Fruit fly (Drosophila melanogaster) whole organism, embryonic: Measurements from ENCODE around the gene Lcp65Ab1.

Experiments used
- Antp ChIP-seq: fragments of 200-800 bp; sonication (Bioruptor generic); optimal IDR thresholded peaks from 3 replicates; lab custom pipeline; 2016; ENCODE audit warnings: missing biosample characterization, missing genetic modification characterization
- CG10366 ChIP-seq: fragments of 200-800 bp; sonication (Bioruptor generic); IDR thresholded peaks from 2 replicates; pipeline ENCODE4 v1.3.6; 2022; ENCODE audit warnings: missing biosample characterization, missing genetic modification characterization
- CG11085 ChIP-seq: fragments of 200-800 bp; sonication (Bioruptor generic); IDR thresholded peaks from 2 replicates; pipeline ENCODE4 v1.3.6; 2022; ENCODE audit warnings: missing biosample characterization, missing genetic modification characterization
- CG12104 ChIP-seq: fragments of 200-800 bp; sonication (Bioruptor generic); optimal IDR thresholded peaks from 3 replicates; lab custom pipeline; 2016; ENCODE audit warnings: missing biosample characterization, missing genetic modification characterization
- CG12219 ChIP-seq: fragments of 200-800 bp; sonication (Bioruptor generic); optimal IDR thresholded peaks from 3 replicates; lab custom pipeline; 2018; ENCODE audit warnings: missing biosample characterization, mild to moderate bottlenecking, missing genetic modification characterization
- CG12236 ChIP-seq: fragments of 200-800 bp; sonication (Bioruptor generic); optimal IDR thresholded peaks from 2 replicates; lab custom pipeline; 2016; ENCODE audit warnings: missing biosample characterization, missing genetic modification characterization
- CG14050 ChIP-seq: fragments of 200-800 bp; sonication (Bioruptor generic); IDR thresholded peaks from 3 replicates; pipeline ENCODE4 v1.3.6; 2022; ENCODE audit warnings: missing biosample characterization, missing genetic modification characterization
- CG14441 ChIP-seq: fragments of 200-800 bp; sonication (Bioruptor generic); IDR thresholded peaks from 2 replicates; pipeline ENCODE4 v1.3.6; 2022; ENCODE audit warnings: missing biosample characterization, missing genetic modification characterization
- CG15011 ChIP-seq: fragments of 200-800 bp; sonication (Bioruptor generic); optimal IDR thresholded peaks from 3 replicates; lab custom pipeline; 2018; ENCODE audit warnings: missing biosample characterization, mild to moderate bottlenecking, missing genetic modification characterization
- CG15479 ChIP-seq: fragments of 200-800 bp; sonication (Bioruptor generic); optimal IDR thresholded peaks from 3 replicates; lab custom pipeline; 2019; ENCODE audit warnings: missing biosample characterization, mild to moderate bottlenecking, missing genetic modification characterization, moderate library complexity
- CG1602 ChIP-seq: fragments of 200-800 bp; sonication (Bioruptor generic); optimal IDR thresholded peaks from 3 replicates; lab custom pipeline; 2016; ENCODE audit warnings: missing biosample characterization, missing genetic modification characterization
- CG16863 ChIP-seq: fragments of 200-800 bp; sonication (Bioruptor generic); optimal IDR thresholded peaks from 3 replicates; lab custom pipeline; 2016; ENCODE audit warnings: missing biosample characterization, missing genetic modification characterization
- CG18599 ChIP-seq: fragments of 200-800 bp; sonication (Bioruptor generic); optimal IDR thresholded peaks from 3 replicates; lab custom pipeline; 2017; ENCODE audit warnings: missing biosample characterization, missing genetic modification characterization, mild to moderate bottlenecking, moderate library complexity, missing genetic modification reagents
- CG2712 ChIP-seq: fragments of 200-800 bp; optimal IDR thresholded peaks from 3 replicates; lab custom pipeline; 2019; ENCODE audit warnings: missing biosample characterization, mild to moderate bottlenecking, missing genetic modification characterization, moderate library complexity
- CG3163 ChIP-seq: fragments of 200-800 bp; sonication (Bioruptor generic); optimal IDR thresholded peaks from 3 replicates; lab custom pipeline; 2016; ENCODE audit warnings: missing biosample characterization, missing genetic modification characterization
- CG33557 ChIP-seq: fragments of 200-800 bp; sonication (Bioruptor generic); optimal IDR thresholded peaks from 2 replicates; lab custom pipeline; 2019; ENCODE audit warnings: missing biosample characterization, mild to moderate bottlenecking, missing genetic modification characterization, moderate library complexity
- CG42726 ChIP-seq: fragments of 200-800 bp; sonication (Bioruptor generic); IDR thresholded peaks from 2 replicates; pipeline ENCODE4 v1.3.6; 2022; ENCODE audit warnings: missing biosample characterization, missing genetic modification characterization; ENCODE audit not compliant: partially characterized antibody
- CG43689 ChIP-seq: fragments of 200-800 bp; sonication (Bioruptor generic); IDR thresholded peaks from 2 replicates; pipeline ENCODE4 v1.3.6; 2022; ENCODE audit warnings: missing biosample characterization, missing genetic modification characterization
- CG4404 ChIP-seq: fragments of 200-800 bp; sonication (Bioruptor generic); IDR thresholded peaks from 2 replicates; pipeline ENCODE4 v1.3.6; 2022; ENCODE audit warnings: missing biosample characterization, missing genetic modification characterization
- CG4730 ChIP-seq: fragments of 200-800 bp; sonication (Bioruptor generic); IDR thresholded peaks from 2 replicates; pipeline ENCODE4 v1.3.6; 2022; ENCODE audit warnings: missing biosample characterization, missing genetic modification characterization
- Dbx ChIP-seq: fragments of 200-800 bp; sonication (Bioruptor generic); IDR thresholded peaks from 3 replicates; pipeline ENCODE4 v1.3.6; 2022; ENCODE audit warnings: missing biosample characterization, missing genetic modification characterization
- Dfd ChIP-seq, 2 experiments: fragments of >200 bp; optimal IDR thresholded peaks; 2 replicates each; lab custom pipeline; 2017; ENCODE audit warnings: missing biosample characterization in 2 of 2, missing genetic modification characterization in 2 of 2
- Dip2 ChIP-seq: fragments of 200-800 bp; sonication (Bioruptor generic); IDR thresholded peaks from 2 replicates; pipeline ENCODE4 v1.3.6; 2022; ENCODE audit warnings: missing biosample characterization, missing genetic modification characterization
- ERR ChIP-seq: fragments of 200-800 bp; sonication (Bioruptor generic); optimal IDR thresholded peaks from 2 replicates; lab custom pipeline; 2016; ENCODE audit warnings: missing biosample characterization, missing genetic modification characterization
- Elba2 ChIP-seq: fragments of 200-800 bp; sonication (Bioruptor generic); optimal IDR thresholded peaks from 3 replicates; lab custom pipeline; 2016; ENCODE audit warnings: missing biosample characterization, missing genetic modification characterization
- HmgD ChIP-seq: fragments of 200-800 bp; sonication (Bioruptor generic); optimal IDR thresholded peaks from 3 replicates; lab custom pipeline; 2016; ENCODE audit warnings: missing biosample characterization, missing genetic modification characterization
- Mad ChIP-seq: fragments of 200-800 bp; sonication (Bioruptor generic); optimal IDR thresholded peaks from 2 replicates; lab custom pipeline; 2016; ENCODE audit warnings: missing biosample characterization, missing genetic modification characterization
- Rfx ChIP-seq: fragments of 200-800 bp; sonication (Bioruptor generic); IDR thresholded peaks from 2 replicates; pipeline ENCODE4 v1.3.6; 2022; ENCODE audit warnings: missing biosample characterization, missing genetic modification characterization
- Scr ChIP-seq: fragments of 200-800 bp; sonication (Bioruptor generic); IDR thresholded peaks from 2 replicates; pipeline ENCODE4 v1.3.6; 2022; ENCODE audit warnings: missing biosample characterization, missing genetic modification characterization; ENCODE audit not compliant: partially characterized antibody
- Ssrp ChIP-seq: fragments of 200-800 bp; sonication (Bioruptor generic); optimal IDR thresholded peaks from 2 replicates; lab custom pipeline; 2018; ENCODE audit warnings: missing biosample characterization, mild to moderate bottlenecking, missing genetic modification characterization, moderate library complexity
- Usf ChIP-seq: fragments of 200-800 bp; sonication (Bioruptor generic); optimal IDR thresholded peaks from 2 replicates; lab custom pipeline; 2017; ENCODE audit warnings: missing genotype, missing biosample characterization, missing genetic modification characterization
- bbx ChIP-seq: fragments of 200-800 bp; sonication (Bioruptor generic); IDR thresholded peaks from 2 replicates; pipeline ENCODE4 v1.3.6; 2022; ENCODE audit warnings: missing biosample characterization, missing genetic modification characterization; ENCODE audit not compliant: partially characterized antibody
- cg ChIP-seq: fragments of 200-800 bp; sonication (Bioruptor generic); optimal IDR thresholded peaks from 3 replicates; lab custom pipeline; 2019; ENCODE audit warnings: missing biosample characterization, mild to moderate bottlenecking, missing genetic modification characterization, moderate library complexity
- ci ChIP-seq: fragments of 200-800 bp; sonication (Bioruptor generic); IDR thresholded peaks from 3 replicates; pipeline ENCODE4 v1.3.6; 2022; ENCODE audit warnings: missing biosample characterization, missing genetic modification characterization
- da ChIP-seq: fragments of 200-800 bp; sonication (Bioruptor generic); optimal IDR thresholded peaks from 2 replicates; lab custom pipeline; 2016; ENCODE audit warnings: missing biosample characterization, missing genetic modification characterization
- esg ChIP-seq: fragments of 200-800 bp; sonication (Bioruptor generic); conservative IDR thresholded peaks from 2 replicates; pipeline ENCODE4 v1.3.6; 2022; ENCODE audit warnings: missing biosample characterization, missing genetic modification characterization
- klu ChIP-seq: fragments of 200-800 bp; sonication (Bioruptor generic); IDR thresholded peaks from 2 replicates; pipeline ENCODE4 v1.3.6; 2022; ENCODE audit warnings: missing biosample characterization, missing genetic modification characterization
- kni ChIP-seq: fragments of 200-800 bp; sonication (Bioruptor generic); optimal IDR thresholded peaks from 3 replicates; lab custom pipeline; 2017; ENCODE audit warnings: mild to moderate bottlenecking, missing biosample characterization, missing genetic modification reagents, missing genetic modification characterization
- nom ChIP-seq: fragments of 200-800 bp; sonication (Bioruptor generic); optimal IDR thresholded peaks from 2 replicates; lab custom pipeline; 2017; ENCODE audit warnings: missing biosample characterization, missing genetic modification characterization, mild to moderate bottlenecking, moderate library complexity, missing genetic modification reagents
- onecut ChIP-seq: fragments of 200-800 bp; sonication (Bioruptor generic); IDR thresholded peaks from 2 replicates; pipeline ENCODE4 v1.3.6; 2022; ENCODE audit warnings: missing biosample characterization, missing genetic modification characterization
- psq ChIP-seq: fragments of 200-800 bp; sonication (Bioruptor generic); optimal IDR thresholded peaks from 2 replicates; lab custom pipeline; 2017; ENCODE audit warnings: missing biosample characterization, missing genetic modification characterization
- pum ChIP-seq: fragments of 200-800 bp; sonication (Bioruptor generic); optimal IDR thresholded peaks from 2 replicates; lab custom pipeline; 2016; ENCODE audit warnings: missing biosample characterization, missing genetic modification characterization
- sc ChIP-seq, 3 experiments: fragments of >200 bp in 2 of 3; fragments of 200-800 bp in 1 of 3; sonication (Bioruptor generic) in 1 of 3; optimal IDR thresholded peaks; 2 replicates in 2 of 3; 3 replicates in 1 of 3; lab custom pipeline; 2017; ENCODE audit warnings: mild to moderate bottlenecking in 1 of 3, missing biosample characterization in 1 of 3, missing genetic modification characterization in 1 of 3, missing genetic modification reagents in 1 of 3
- sens-2 ChIP-seq: fragments of 200-800 bp; sonication (Bioruptor generic); IDR thresholded peaks from 2 replicates; pipeline ENCODE4 v1.3.6; 2022; ENCODE audit warnings: missing biosample characterization, missing genetic modification characterization
- seq ChIP-seq: fragments of 200-800 bp; sonication (Bioruptor generic); IDR thresholded peaks from 2 replicates; pipeline ENCODE4 v1.3.6; 2022; ENCODE audit warnings: missing biosample characterization, missing genetic modification characterization
- sim ChIP-seq: fragments of 200-800 bp; sonication (Bioruptor generic); IDR thresholded peaks from 2 replicates; pipeline ENCODE4 v1.3.6; 2022; ENCODE audit warnings: missing biosample characterization, missing genetic modification characterization
- trem ChIP-seq: fragments of 200-800 bp; optimal IDR thresholded peaks from 3 replicates; lab custom pipeline; 2019; ENCODE audit warnings: missing biosample characterization, mild to moderate bottlenecking, missing genetic modification characterization, moderate library complexity
- ttk ChIP-seq: fragments of 200-800 bp; sonication (Bioruptor generic); IDR thresholded peaks from 2 replicates; pipeline ENCODE4 v2.1.2; 2022; ENCODE audit warnings: missing biosample characterization, missing genetic modification characterization
- tx ChIP-seq: fragments of 200-800 bp; sonication (Bioruptor generic); optimal IDR thresholded peaks from 2 replicates; lab custom pipeline; 2016; ENCODE audit warnings: missing biosample characterization, missing genetic modification characterization
- unpg ChIP-seq: fragments of 200-800 bp; sonication (Bioruptor generic); optimal IDR thresholded peaks from 3 replicates; lab custom pipeline; 2018; ENCODE audit warnings: missing biosample characterization, mild to moderate bottlenecking, missing genetic modification characterization, moderate library complexity
- zf30C ChIP-seq: fragments of 200-800 bp; sonication (Bioruptor generic); optimal IDR thresholded peaks from 3 replicates; lab custom pipeline; 2018; ENCODE audit warnings: missing biosample characterization, mild to moderate bottlenecking, missing genetic modification characterization

Lcp65Ab1 gene

dm6 chr3L:6181776-6182175, 32.4 kb downstream of the Lcp65Ab1 start, which contains the start of gene CG10274 (continued):
- peak; percentile 54; the same call in 1 of the 2 replicates for TF ChIP-seq esg
- TF ChIP-seq Antp: peak; percentile 51
- no peak for TF ChIP-seq nom (GFP tag; lab: Kevin White, UChicago)
- peak; percentile 47 for TF ChIP-seq Usf
- TF ChIP-seq cg (GFP tag; lab: Kevin White, UChicago): no peak
- TF ChIP-seq CG42726: no peak
- TF ChIP-seq CG15011 (GFP tag; lab: Kevin White, UChicago): no peak
- TF ChIP-seq CG16863 (GFP tag; lab: Kevin White, UChicago): peak; percentile 64
- TF ChIP-seq CG14050 (GFP tag; lab: Robert Waterston, UW): peak; percentile 34; the same call in 1 of the 3 replicates
- no peak for TF ChIP-seq Scr (GFP tag; lab: Robert Waterston, UW)
- TF ChIP-seq CG12219: peak; percentile 2
- peak; percentile 19; the same call in 1 of the 2 replicates for TF ChIP-seq ttk (GFP tag; lab: Robert Waterston, UW)
- TF ChIP-seq CG15479 (GFP tag; lab: Kevin White, UChicago): no peak
- TF ChIP-seq klu (GFP tag; lab: Robert Waterston, UW): peak; percentile 73; the same call in 1 of the 2 replicates
- no peak for TF ChIP-seq onecut (GFP tag; lab: Robert Waterston, UW)
- TF ChIP-seq unpg (GFP tag; lab: Kevin White, UChicago): no peak
- peak; percentile 71 for TF ChIP-seq CG1602 (GFP tag; lab: Kevin White, UChicago)
- TF ChIP-seq Mad (GFP tag; lab: Kevin White, UChicago): peak; percentile 69
- TF ChIP-seq Elba2 (GFP tag; lab: Kevin White, UChicago): peak; percentile 50
- 0 out of 2 replicates have a peak, but pooled peaks have one; percentile 15 for TF ChIP-seq CG4730
- TF ChIP-seq CG11085 (GFP tag; lab: Robert Waterston, UW): peak; percentile 43
- no peak for TF ChIP-seq sim (GFP tag; lab: Robert Waterston, UW)
- no peak for TF ChIP-seq bbx
- peak; percentile 63 for TF ChIP-seq pum
- peak; percentile 86 for TF ChIP-seq Rfx (GFP tag; lab: Robert Waterston, UW)
- TF ChIP-seq CG10366 (GFP tag; lab: Robert Waterston, UW): peak; percentile 50
- no peak for TF ChIP-seq sc (optimal IDR thresholded peaks at IDR 0.05; lab: Kevin White, UChicago)
- peak; percentile 29 for TF ChIP-seq sc (GFP tag; optimal IDR thresholded peaks at IDR 0.05; lab: Kevin White, UChicago)
- peak; percentile 45 for TF ChIP-seq tx (GFP tag; lab: Kevin White, UChicago)
- peak; percentile 30 for TF ChIP-seq da (GFP tag; lab: Kevin White, UChicago)
- TF ChIP-seq CG4404 (GFP tag; lab: Robert Waterston, UW): peak; percentile 71
- TF ChIP-seq ci (GFP tag; lab: Robert Waterston, UW): peak; percentile 35; the same call in 1 of the 3 replicates
- TF ChIP-seq HmgD (GFP tag; lab: Kevin White, UChicago): peak; percentile 6
- peak; percentile 15 for TF ChIP-seq CG3163
- TF ChIP-seq Dbx (GFP tag; lab: Robert Waterston, UW): peak; percentile 81
- TF ChIP-seq zf30C (GFP tag; lab: Kevin White, UChicago): no peak
- peak; percentile 51 for TF ChIP-seq CG12104 (GFP tag; lab: Kevin White, UChicago)
- TF ChIP-seq CG14441 (GFP tag; lab: Robert Waterston, UW): peak; percentile 61
- peak; percentile 98 for TF ChIP-seq trem
- no peak for TF ChIP-seq CG18599 (GFP tag; lab: Kevin White, UChicago)
- TF ChIP-seq Dip2: no peak
- TF ChIP-seq Ssrp (tag; lab: Kevin White, UChicago): peak; percentile 80
- no peak for TF ChIP-seq seq (GFP tag; lab: Robert Waterston, UW)
- peak; percentile 83 for TF ChIP-seq CG2712 (tag; lab: Kevin White, UChicago)
- no peak for TF ChIP-seq kni
- no peak for TF ChIP-seq ERR
- no peak for TF ChIP-seq CG43689
- no peak for TF ChIP-seq Dfd (GFP tag; optimal IDR thresholded peaks at IDR 0.05; lab: Kevin White, UChicago)
- peak; percentile 73 for TF ChIP-seq CG33557 (GFP tag; lab: Kevin White, UChicago)
- TF ChIP-seq CG12236 (GFP tag; lab: Kevin White, UChicago): peak; percentile 21
- no peak for TF ChIP-seq psq (GFP tag; lab: Kevin White, UChicago)
- TF ChIP-seq sens-2 (GFP tag; lab: Robert Waterston, UW): no peak
